Worm (Caenorhabditis elegans): Measurements from ENCODE around the gene nhr-41.

DNA sequence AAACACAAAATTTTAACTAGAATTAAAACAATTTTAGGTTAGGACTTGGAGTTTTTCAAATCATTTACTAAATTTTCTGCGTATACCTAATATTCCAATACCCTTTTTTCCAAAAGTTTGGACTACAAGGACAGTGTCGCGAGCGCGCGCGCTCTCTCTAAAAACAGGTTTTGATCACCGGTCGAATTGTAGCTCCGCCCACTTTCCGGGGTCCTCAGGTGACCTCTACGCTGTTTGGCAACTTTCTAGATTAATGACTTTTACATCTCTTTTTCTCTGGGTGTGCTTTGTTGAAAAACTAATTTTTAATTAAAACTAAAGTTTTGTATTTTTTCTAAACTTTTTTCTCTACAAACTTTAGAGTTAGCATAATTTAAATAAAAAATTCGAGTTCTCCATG lies 3.0 kb downstream of the nhr-41 start:
- TF ChIP-seq elt-2 (tag; optimal IDR thresholded peaks at IDR 0.05) (no peak), T23F11.4 (GFP tag; optimal IDR thresholded peaks at IDR 0.05) (no peak), elt-4 (tag; optimal IDR thresholded peaks at IDR 0.05) (no peak), fkh-10 (GFP tag; optimal IDR thresholded peaks at IDR 0.05) (no peak), pqm-1 (tag; optimal IDR thresholded peaks at IDR 0.05) (no peak), pha-2 (tag; optimal IDR thresholded peaks at IDR 0.05) (no peak), sox-4 (tag; optimal IDR thresholded peaks at IDR 0.05) (no peak), dve-1 (tag; optimal IDR thresholded peaks at IDR 0.05) (no peak), pha-4 (tag; optimal IDR thresholded peaks at IDR 0.05) (no peak)

Measured in whole organism, late embryonic.